Worm (Caenorhabditis elegans) whole organism, L3 larva: ENCODE data around the gene F44E7.5.
"Not testable (repeated sequence)": the region's sequence is repeated elsewhere in the genome, so short reads cannot be mapped to it uniquely, and the experiment has no call there.

Experiments used
- aly-2 ChIP-seq: fragments of 150-350 bp; optimal IDR thresholded peaks from 2 replicates; lab custom pipeline; 2014; ENCODE audit warnings: missing biosample characterization, missing genetic modification characterization
- ceh-82 ChIP-seq: fragments of 150-350 bp; optimal IDR thresholded peaks from 2 replicates; lab custom pipeline; 2014; ENCODE audit warnings: missing biosample characterization, missing genetic modification characterization
- elt-3 ChIP-seq, 3 experiments: fragments of 150-350 bp in 1 of 3; sonication (generic microtip) in 2 of 3; optimal IDR thresholded peaks; 2 replicates in 2 of 3; 4 replicates in 1 of 3; lab custom pipeline; 2014 to 2017; ENCODE audit warnings: missing biosample characterization in 3 of 3, missing genetic modification characterization in 3 of 3
- nhr-25 ChIP-seq: sonication (generic microtip); optimal IDR thresholded peaks from 2 replicates; lab custom pipeline; 2017; ENCODE audit warnings: missing biosample characterization, missing genetic modification characterization
- pqm-1 ChIP-seq: fragments of 150-350 bp; optimal IDR thresholded peaks from 2 replicates; lab custom pipeline; 2017; ENCODE audit warnings: missing biosample characterization, missing genetic modification characterization, inconsistent platforms
- unc-62 ChIP-seq: fragments of 150-350 bp; sonication (generic microtip); optimal IDR thresholded peaks from 4 replicates; lab custom pipeline; 2014; ENCODE audit warnings: missing biosample characterization, missing genetic modification reagents, missing genetic modification characterization
- ztf-11 ChIP-seq: fragments of 150-350 bp; optimal IDR thresholded peaks from 2 replicates; lab custom pipeline; 2014; ENCODE audit warnings: missing biosample characterization, missing genetic modification characterization

DNA sequence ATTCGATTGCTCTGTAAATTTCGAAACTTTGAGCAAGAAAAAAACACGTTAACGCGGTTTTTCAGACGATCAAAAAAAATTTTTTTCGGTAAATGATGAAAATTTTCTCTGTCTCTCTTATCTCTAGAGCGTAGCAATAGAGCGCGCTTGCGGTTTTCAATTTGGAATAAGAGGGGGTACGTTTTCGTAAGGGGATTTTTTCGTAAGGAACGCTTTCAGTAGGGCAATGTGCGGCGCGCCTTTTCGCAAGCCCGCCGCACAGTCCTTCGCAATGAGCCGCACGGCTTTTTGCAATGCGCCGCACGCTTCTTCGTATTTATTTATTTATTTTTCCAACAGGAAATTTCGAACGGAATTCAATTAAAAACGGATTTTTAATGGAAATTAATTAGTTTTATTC lies 3.8 kb downstream of the F44E7.5 start, which contains the start of gene F44E7.4:
- not testable (repeated sequence) for TF ChIP-seq ztf-11 (tag; lab: Kevin White, UChicago); elt-3 (tag; optimal IDR thresholded peaks at IDR 0.05; lab: Kevin White, UChicago); aly-2 (tag; lab: Kevin White, UChicago); unc-62 (GFP tag; lab: Kevin White, UChicago); ceh-82; pqm-1 (tag; lab: Kevin White, UChicago)
- peak; percentile 16 for TF ChIP-seq nhr-25 (tag; lab: Kevin White, UChicago)
